Worm (Caenorhabditis elegans) whole organism, L4 larva: Measurements from ENCODE around the gene cpg-2.

ENCODE experiments used
- F49E8.2 ChIP-seq: sonication (generic microtip); optimal IDR thresholded peaks from 2 replicates; lab custom pipeline; 2016; ENCODE audit warnings: missing compliant biosample characterization, mild to moderate bottlenecking, missing genetic modification characterization, borderline replicate concordance
- R02D3.7 ChIP-seq: fragments of 150-350 bp; sonication (generic microtip); optimal IDR thresholded peaks from 3 replicates; lab custom pipeline; 2014; ENCODE audit warnings: missing biosample characterization, missing genetic modification characterization
- T20F7.1 ChIP-seq: fragments of 200-800 bp; sonication (Bioruptor generic); optimal IDR thresholded peaks from 2 replicates; lab custom pipeline; 2018; ENCODE audit warnings: mild to moderate bottlenecking, missing genetic modification characterization, missing compliant biosample characterization
- Y48G9A.11 ChIP-seq: fragments of 200-800 bp; sonication (Bioruptor generic); IDR thresholded peaks from 2 replicates; pipeline ENCODE4 v1.3.6; 2022; ENCODE audit warnings: missing genetic modification reagents, missing genetic modification characterization, missing compliant biosample characterization
- Y5F2A.4 ChIP-seq: fragments of 200-800 bp; sonication (Bioruptor generic); optimal IDR thresholded peaks from 2 replicates; lab custom pipeline; 2018; ENCODE audit warnings: mild to moderate bottlenecking, missing genetic modification characterization, missing compliant biosample characterization
- Y75B8A.6 ChIP-seq: fragments of 200-800 bp; sonication (Bioruptor generic); IDR thresholded peaks from 2 replicates; pipeline ENCODE4 v1.3.6; 2022; ENCODE audit warnings: missing genetic modification reagents, missing genetic modification characterization, missing compliant biosample characterization
- ZK337.2 ChIP-seq: fragments of 200-800 bp; sonication (Bioruptor generic); IDR thresholded peaks from 2 replicates; pipeline ENCODE4 v1.3.6; 2022; ENCODE audit warnings: missing genetic modification reagents, missing genetic modification characterization, missing compliant biosample characterization
- aha-1 ChIP-seq: fragments of 150-350 bp; peaks from one replicate; lab custom pipeline; 2014; ENCODE audit warnings: missing biosample characterization, missing genetic modification characterization
- aly-2 ChIP-seq: sonication (generic microtip); optimal IDR thresholded peaks from 2 replicates; lab custom pipeline; 2018; ENCODE audit warnings: missing biosample characterization, missing genetic modification characterization
- ama-1 ChIP-seq: fragments of 150-350 bp; optimal IDR thresholded peaks from 2 replicates; lab custom pipeline; 2014; ENCODE audit warnings: inconsistent platforms, mixed read lengths
- ceh-62 ChIP-seq: sonication (generic microtip); optimal IDR thresholded peaks from 2 replicates; lab custom pipeline; 2017; ENCODE audit warnings: missing biosample characterization, missing genetic modification characterization
- daf-12 ChIP-seq: fragments of 150-350 bp; optimal IDR thresholded peaks from 2 replicates; lab custom pipeline; 2014; ENCODE audit warnings: missing biosample characterization, missing genetic modification reagents, missing genetic modification characterization
- daf-19 ChIP-seq: fragments of 200-800 bp; sonication (Bioruptor generic); conservative IDR thresholded peaks from 2 replicates; pipeline ENCODE4 v1.3.6; 2022; ENCODE audit warnings: missing genetic modification characterization, missing compliant biosample characterization
- dmd-9 ChIP-seq: fragments of 200-800 bp; sonication (Bioruptor generic); IDR thresholded peaks from 2 replicates; pipeline ENCODE4 v1.3.6; 2022; ENCODE audit warnings: missing genetic modification reagents, missing genetic modification characterization, missing compliant biosample characterization
- duxl-1 ChIP-seq: sonication (generic microtip); optimal IDR thresholded peaks from 2 replicates; lab custom pipeline; 2016; ENCODE audit warnings: mild to moderate bottlenecking, missing genetic modification characterization, moderate library complexity, missing compliant biosample characterization; ENCODE audit not compliant: poor library complexity
- hif-1 ChIP-seq, 2 experiments: sonication (generic microtip); optimal IDR thresholded peaks; 2 replicates each; lab custom pipeline; 2016 to 2017; ENCODE audit warnings: missing compliant biosample characterization in 2 of 2, missing genetic modification characterization in 2 of 2, missing genetic modification reagents in 2 of 2, missing genotype in 2 of 2, mild to moderate bottlenecking in 1 of 2
- hmg-1.1 ChIP-seq: fragments of 200-800 bp; sonication (Bioruptor generic); IDR thresholded peaks from 2 replicates; pipeline ENCODE4 v1.3.6; 2022; ENCODE audit warnings: missing genetic modification reagents, missing genetic modification characterization, missing compliant biosample characterization
- jun-1 ChIP-seq: fragments of 150-350 bp; optimal IDR thresholded peaks from 2 replicates; lab custom pipeline; 2014; ENCODE audit warnings: missing biosample characterization, missing genetic modification reagents, missing genetic modification characterization
- lim-7 ChIP-seq: fragments of 200-800 bp; sonication (Bioruptor generic); IDR thresholded peaks from 2 replicates; pipeline ENCODE4 v1.3.6; 2022; ENCODE audit warnings: missing genetic modification characterization, missing compliant biosample characterization
- lin-1 ChIP-seq: fragments of 200-800 bp; sonication (Bioruptor generic); IDR thresholded peaks from 2 replicates; pipeline ENCODE4 v1.3.6; 2022; ENCODE audit warnings: missing genetic modification reagents, missing genetic modification characterization, missing compliant biosample characterization
- lin-38 ChIP-seq: fragments of 200-800 bp; sonication (Bioruptor generic); IDR thresholded peaks from 2 replicates; pipeline ENCODE4 v1.3.6; 2022; ENCODE audit warnings: missing genetic modification reagents, missing genetic modification characterization, missing compliant biosample characterization
- madf-5 ChIP-seq, 2 experiments: fragments of 200-800 bp; sonication (Bioruptor generic); IDR thresholded peaks; 2 replicates each; pipeline ENCODE4 v1.3.6; 2022; ENCODE audit warnings: missing compliant biosample characterization in 2 of 2, missing genetic modification characterization in 2 of 2
- madf-9 ChIP-seq: fragments of 200-800 bp; sonication (Bioruptor generic); conservative IDR thresholded peaks from 2 replicates; pipeline ENCODE4 v1.3.6; 2022; ENCODE audit warnings: missing genetic modification reagents, missing genetic modification characterization, missing compliant biosample characterization
- mdl-1 ChIP-seq, 2 experiments: fragments of 150-350 bp in 1 of 2; sonication (generic microtip) in 1 of 2; optimal IDR thresholded peaks; 2 replicates each; lab custom pipeline; 2014 to 2017; ENCODE audit warnings: missing biosample characterization in 2 of 2, missing genetic modification characterization in 2 of 2
- mep-1 ChIP-seq: fragments of 150-350 bp; sonication (generic microtip); optimal IDR thresholded peaks from 3 replicates; lab custom pipeline; 2014; ENCODE audit warnings: missing biosample characterization, missing genetic modification characterization
- nhr-10 ChIP-seq: fragments of 150-350 bp; optimal IDR thresholded peaks from 2 replicates; lab custom pipeline; 2014; ENCODE audit warnings: missing biosample characterization, missing genetic modification characterization
- nhr-11 ChIP-seq: fragments of 150-350 bp; optimal IDR thresholded peaks from 2 replicates; lab custom pipeline; 2014; ENCODE audit warnings: missing biosample characterization, missing genetic modification characterization
- nhr-111 ChIP-seq: fragments of 200-800 bp; sonication (Bioruptor generic); optimal IDR thresholded peaks from 2 replicates; lab custom pipeline; 2018; ENCODE audit warnings: mild to moderate bottlenecking, missing genetic modification characterization, missing compliant biosample characterization
- nhr-237 ChIP-seq: sonication (generic microtip); optimal IDR thresholded peaks from 2 replicates; lab custom pipeline; 2017; ENCODE audit warnings: missing biosample characterization, missing genetic modification characterization
- nhr-28 ChIP-seq: fragments of 150-350 bp; optimal IDR thresholded peaks from 2 replicates; lab custom pipeline; 2014; ENCODE audit warnings: missing biosample characterization, missing genetic modification characterization
- nhr-41 ChIP-seq: fragments of 200-800 bp; sonication (Bioruptor generic); IDR thresholded peaks from 2 replicates; pipeline ENCODE4 v1.3.6; 2022; ENCODE audit warnings: missing genetic modification reagents, missing genetic modification characterization, missing compliant biosample characterization
- nhr-42 ChIP-seq: fragments of 200-800 bp; sonication (Bioruptor generic); IDR thresholded peaks from 2 replicates; pipeline ENCODE4 v1.3.6; 2022; ENCODE audit warnings: missing genetic modification characterization, missing compliant biosample characterization
- nhr-48 ChIP-seq: sonication (generic microtip); optimal IDR thresholded peaks from 2 replicates; lab custom pipeline; 2016; ENCODE audit warnings: mild to moderate bottlenecking, missing genetic modification characterization, missing compliant biosample characterization
- pha-4 ChIP-seq, 2 experiments: fragments of 150-350 bp in 1 of 2; fragments of 200-800 bp in 1 of 2; sonication (Bioruptor generic) in 1 of 2; IDR thresholded peaks in 1 of 2; optimal IDR thresholded peaks in 1 of 2; 2 replicates each; pipeline versions ENCODE4 v1.3.6 to Lab custom; 2014 to 2022; ENCODE audit warnings: missing genetic modification characterization in 2 of 2, missing genetic modification reagents in 2 of 2, missing biosample characterization in 1 of 2, missing compliant biosample characterization in 1 of 2
- rbr-2 ChIP-seq: sonication (generic microtip); optimal IDR thresholded peaks from 2 replicates; lab custom pipeline; 2016; ENCODE audit warnings: missing genotype, missing genetic modification characterization, missing compliant biosample characterization
- sdz-12 ChIP-seq: fragments of 200-800 bp; sonication (Bioruptor generic); optimal IDR thresholded peaks from 2 replicates; lab custom pipeline; 2018; ENCODE audit warnings: mild to moderate bottlenecking, missing genetic modification characterization, missing compliant biosample characterization
- skn-1 ChIP-seq: fragments of 150-350 bp; optimal IDR thresholded peaks from 2 replicates; lab custom pipeline; 2014; ENCODE audit warnings: missing biosample characterization, missing genetic modification characterization
- snpc-1.2 ChIP-seq: fragments of 200-800 bp; sonication (Bioruptor generic); IDR thresholded peaks from 2 replicates; pipeline ENCODE4 v1.3.6; 2022; ENCODE audit warnings: missing genetic modification reagents, missing genetic modification characterization, missing compliant biosample characterization
- snpc-4 ChIP-seq: fragments of 150-350 bp; optimal IDR thresholded peaks from 2 replicates; lab custom pipeline; 2014; ENCODE audit warnings: missing biosample characterization, missing genetic modification characterization
- spr-1 ChIP-seq: sonication (generic microtip); optimal IDR thresholded peaks from 2 replicates; lab custom pipeline; 2016; ENCODE audit warnings: mild to moderate bottlenecking, missing genetic modification characterization, missing compliant biosample characterization
- tra-1 ChIP-seq: fragments of 200-800 bp; sonication (Bioruptor generic); IDR thresholded peaks from 2 replicates; pipeline ENCODE4 v1.3.6; 2022; ENCODE audit warnings: missing genetic modification reagents, missing genetic modification characterization, missing compliant biosample characterization
- zfp-3 ChIP-seq: fragments of 200-800 bp; sonication (Bioruptor generic); conservative IDR thresholded peaks from 2 replicates; pipeline ENCODE4 v1.3.6; 2022; ENCODE audit warnings: missing genetic modification reagents, missing genetic modification characterization, missing compliant biosample characterization
- zip-11 ChIP-seq: fragments of 200-800 bp; sonication (Bioruptor generic); IDR thresholded peaks from 2 replicates; pipeline ENCODE4 v1.3.6; 2022; ENCODE audit warnings: missing genetic modification characterization, missing compliant biosample characterization
- zip-2 ChIP-seq: fragments of 150-350 bp; optimal IDR thresholded peaks from 2 replicates; lab custom pipeline; 2014; ENCODE audit warnings: missing biosample characterization, missing genetic modification characterization
- ztf-11 ChIP-seq: fragments of 150-350 bp; optimal IDR thresholded peaks from 2 replicates; lab custom pipeline; 2014; ENCODE audit warnings: missing biosample characterization, missing genetic modification characterization

The cpg-2 gene

ce11 chrIII:7141285-7141715 is 37.5 kb upstream of the cpg-2 start (continued):
- TF ChIP-seq Y48G9A.11: peak; percentile 84
- no peak for TF ChIP-seq dmd-9 (GFP tag; lab: Robert Waterston, UW)
- TF ChIP-seq lin-38 (GFP tag; lab: Robert Waterston, UW): peak; percentile 68
- TF ChIP-seq tra-1 (GFP tag; lab: Robert Waterston, UW): no peak
- TF ChIP-seq jun-1: no peak
- TF ChIP-seq lim-7: no peak
- TF ChIP-seq daf-12 (tag; lab: Kevin White, UChicago): no peak
- TF ChIP-seq zip-11 (GFP tag; lab: Robert Waterston, UW): no peak
- TF ChIP-seq sdz-12 (GFP tag; lab: Kevin White, UChicago): no peak
- no peak for TF ChIP-seq nhr-237 (tag; lab: Kevin White, UChicago)
- TF ChIP-seq daf-19: no peak; the same call in 1 of the 2 replicates
- TF ChIP-seq Y5F2A.4 (GFP tag; lab: Kevin White, UChicago): peak; percentile 61
- TF ChIP-seq ZK337.2 (GFP tag; lab: Robert Waterston, UW): no peak
- peak; percentile 68; the same call in 1 of the 2 replicates for TF ChIP-seq nhr-42 (GFP tag; lab: Robert Waterston, UW)
- TF ChIP-seq nhr-11 (tag; lab: Kevin White, UChicago): no peak
- TF ChIP-seq zfp-3 (GFP tag; lab: Robert Waterston, UW): peak; percentile 59; the same call in 1 of the 2 replicates
- TF ChIP-seq lin-1: peak; percentile 72; the same call in 1 of the 2 replicates
- peak; percentile 12; the same call in 1 of the 2 replicates for TF ChIP-seq madf-9 (GFP tag; lab: Robert Waterston, UW)
- TF ChIP-seq pha-4 (GFP tag; IDR thresholded peaks at IDR 0.05; lab: Robert Waterston, UW): peak; percentile 63; the same call in 1 of the 2 replicates
- no peak for TF ChIP-seq pha-4 (tag; optimal IDR thresholded peaks at IDR 0.05; lab: Kevin White, UChicago)
- peak; percentile 88 for TF ChIP-seq snpc-4
- peak; percentile 83 for TF ChIP-seq mep-1 (tag; lab: Kevin White, UChicago)
- no peak for TF ChIP-seq aly-2 (tag; lab: Kevin White, UChicago)
- TF ChIP-seq snpc-1.2 (GFP tag; lab: Robert Waterston, UW): peak; percentile 69
- peak; percentile 50 for TF ChIP-seq nhr-48 (tag; lab: Kevin White, UChicago)
- no peak for TF ChIP-seq nhr-41
- TF ChIP-seq nhr-28 (tag; lab: Kevin White, UChicago): peak; percentile 57
- TF ChIP-seq aha-1 (tag; lab: Kevin White, UChicago): peak; percentile 65
- peak; percentile 17 for TF ChIP-seq nhr-111 (GFP tag; lab: Kevin White, UChicago)
- peak; percentile 98 for TF ChIP-seq ama-1 (lab: Kevin White, UChicago)
- TF ChIP-seq F49E8.2 (tag; lab: Kevin White, UChicago): peak; percentile 89
- no peak for TF ChIP-seq R02D3.7
- TF ChIP-seq rbr-2 (tag; lab: Kevin White, UChicago): peak; percentile 39
- TF ChIP-seq duxl-1 (tag; lab: Kevin White, UChicago): peak; percentile 82
- TF ChIP-seq zip-2: peak; percentile 42
- TF ChIP-seq spr-1 (tag; lab: Kevin White, UChicago): peak; percentile 67
- no peak for TF ChIP-seq madf-5 (GFP tag; IDR thresholded peaks at IDR 0.05; lab: Robert Waterston, UW)
- TF ChIP-seq ztf-11 (tag; lab: Kevin White, UChicago): no peak
- TF ChIP-seq mdl-1 (tag; optimal IDR thresholded peaks at IDR 0.05; lab: Kevin White, UChicago): peak; percentile 74 to 78
- no peak for TF ChIP-seq ceh-62 (tag; lab: Kevin White, UChicago)
- peak; percentile 69 for TF ChIP-seq T20F7.1
- TF ChIP-seq Y75B8A.6 (GFP tag; lab: Robert Waterston, UW): peak; percentile 69; the same call in 1 of the 2 replicates
- no peak for TF ChIP-seq skn-1 (tag; lab: Kevin White, UChicago)
- TF ChIP-seq hif-1 (tag; optimal IDR thresholded peaks at IDR 0.05; lab: Kevin White, UChicago): peak in 1 of 2 experiments; percentile 15
- peak; percentile 27; the same call in 1 of the 2 replicates for TF ChIP-seq hmg-1.1 (GFP tag; lab: Robert Waterston, UW)
- TF ChIP-seq nhr-10: peak; percentile 66
- TF ChIP-seq, all 104 proteins: peak for 56
